Worm (Caenorhabditis elegans) whole organism, early embryonic: Measurements from ENCODE around the gene Y43B11AR.3.

Source experiments
- B0310.2 ChIP-seq: sonication (generic microtip); optimal IDR thresholded peaks from 2 replicates; lab custom pipeline; 2016; ENCODE audit warnings: mild to moderate bottlenecking, missing genetic modification characterization, missing compliant biosample characterization
- F13C5.2 ChIP-seq: sonication (generic microtip); optimal IDR thresholded peaks from 2 replicates; lab custom pipeline; 2017; ENCODE audit warnings: mild to moderate bottlenecking, missing genetic modification characterization, inconsistent platforms, missing compliant biosample characterization
- aly-1 ChIP-seq: sonication (generic microtip); optimal IDR thresholded peaks from 2 replicates; lab custom pipeline; 2016; ENCODE audit warnings: missing genetic modification characterization, missing compliant biosample characterization
- ama-1 ChIP-seq: fragments of 150-350 bp; optimal IDR thresholded peaks from 2 replicates; lab custom pipeline; 2014
- ceh-13 ChIP-seq: fragments of 200-800 bp; sonication (Bioruptor generic); optimal IDR thresholded peaks from 2 replicates; lab custom pipeline; 2018; ENCODE audit warnings: mild to moderate bottlenecking, missing genetic modification characterization, missing compliant biosample characterization
- ceh-36 ChIP-seq: sonication (generic microtip); optimal IDR thresholded peaks from 2 replicates; lab custom pipeline; 2016; ENCODE audit warnings: missing genetic modification characterization, inconsistent platforms, missing compliant biosample characterization
- ets-7 ChIP-seq: sonication (generic microtip); optimal IDR thresholded peaks from 2 replicates; lab custom pipeline; 2016; ENCODE audit warnings: missing genotype, missing genetic modification characterization, missing compliant biosample characterization
- flt-1 ChIP-seq: fragments of 200-800 bp; sonication (Bioruptor generic); IDR thresholded peaks from 2 replicates; pipeline ENCODE4 v1.3.6; 2022; ENCODE audit warnings: missing genetic modification characterization, missing compliant biosample characterization
- hmbx-1 ChIP-seq: sonication (generic microtip); optimal IDR thresholded peaks from 2 replicates; lab custom pipeline; 2016; ENCODE audit warnings: mild to moderate bottlenecking, missing genetic modification characterization, missing compliant biosample characterization
- hmg-4 ChIP-seq: fragments of 200-800 bp; sonication (Bioruptor generic); optimal IDR thresholded peaks from 2 replicates; lab custom pipeline; 2018; ENCODE audit warnings: mild to moderate bottlenecking, missing genetic modification characterization, missing compliant biosample characterization
- hnd-1 ChIP-seq: sonication (generic microtip); optimal IDR thresholded peaks from 2 replicates; lab custom pipeline; 2016; ENCODE audit warnings: missing genetic modification characterization, missing compliant biosample characterization
- pes-1 ChIP-seq: fragments of 200-800 bp; sonication (Bioruptor generic); IDR thresholded peaks from 2 replicates; pipeline ENCODE4 v1.3.6; 2022; ENCODE audit warnings: missing genetic modification reagents, missing genetic modification characterization, missing compliant biosample characterization
- scrt-1 ChIP-seq: fragments of 200-800 bp; sonication (Bioruptor generic); IDR thresholded peaks from 2 replicates; pipeline ENCODE4 v1.3.6; 2022; ENCODE audit warnings: missing genetic modification characterization, missing compliant biosample characterization
- sea-1 ChIP-seq: fragments of 200-800 bp; sonication (Bioruptor generic); conservative IDR thresholded peaks from 2 replicates; pipeline ENCODE4 v1.3.6; 2022; ENCODE audit warnings: missing genetic modification characterization, missing compliant biosample characterization
- tbx-11 ChIP-seq: fragments of 200-800 bp; sonication (Bioruptor generic); IDR thresholded peaks from 2 replicates; pipeline ENCODE4 v1.3.6; 2022; ENCODE audit warnings: missing genetic modification characterization, missing compliant biosample characterization
- tbx-37 ChIP-seq: fragments of 200-800 bp; sonication (Bioruptor generic); conservative IDR thresholded peaks from 2 replicates; pipeline ENCODE4 v1.3.6; 2022; ENCODE audit warnings: missing genetic modification reagents, missing genetic modification characterization, missing compliant biosample characterization
- tra-4 ChIP-seq: sonication (generic microtip); optimal IDR thresholded peaks from 2 replicates; lab custom pipeline; 2017; ENCODE audit warnings: missing genetic modification characterization, missing compliant biosample characterization

The Y43B11AR.3 gene

DNA sequence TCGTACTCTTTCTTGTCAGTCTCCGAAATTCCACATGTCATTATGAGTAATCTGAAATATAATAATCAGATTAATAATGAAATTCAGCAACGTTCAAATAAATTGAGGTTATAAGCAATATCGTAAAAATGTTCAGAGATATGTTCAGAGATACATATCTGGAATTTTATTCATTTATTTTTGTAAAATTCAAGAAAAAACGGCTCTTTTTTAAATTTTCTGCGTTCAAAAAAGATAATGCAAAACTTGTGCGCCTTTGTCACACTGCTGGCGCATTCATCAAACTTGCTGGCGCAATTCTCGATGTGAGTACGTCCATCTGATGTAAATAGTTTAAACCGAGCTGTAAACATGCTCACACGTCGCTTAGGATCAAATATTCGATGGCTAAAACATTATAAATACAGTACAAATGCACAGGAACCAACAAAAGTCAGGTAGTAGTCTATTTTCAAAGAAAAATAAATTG, 19.7 kb upstream of the Y43B11AR.3 start, which contains the start of the genes rde-8 and ZC477.3:
TSS of gene rde-8 (minus strand) at position 51 of the 469 bp plus-strand sequence.
TSS of gene ZC477.3 (plus strand) at position 282 of the 469 bp plus-strand sequence.
- TF ChIP-seq tbx-37 (GFP tag; lab: Robert Waterston, UW) = no peak
- TF ChIP-seq ets-7 (tag; lab: Kevin White, UChicago) = no peak
- TF ChIP-seq scrt-1 (GFP tag; lab: Robert Waterston, UW) = no peak
- TF ChIP-seq pes-1 (GFP tag; lab: Robert Waterston, UW) = no peak

DNA sequence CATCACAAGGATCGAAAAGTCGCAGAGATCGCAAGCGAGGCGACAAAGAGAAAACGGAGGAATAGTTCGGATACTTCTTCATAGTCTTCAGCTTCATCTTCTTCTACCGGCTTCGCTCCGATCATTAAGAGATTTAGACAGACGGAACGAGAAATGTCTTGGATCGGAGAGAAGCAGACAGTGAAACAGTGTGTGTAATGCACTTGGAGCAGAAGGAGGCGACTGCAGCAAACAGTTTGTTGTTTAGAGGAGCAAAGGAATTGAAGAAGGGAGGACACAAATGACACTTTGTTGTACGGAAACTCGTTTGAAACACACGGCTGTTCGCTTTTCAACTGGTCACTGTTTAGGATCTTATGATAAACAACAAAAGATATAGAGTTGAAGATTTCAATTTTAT, 15.9 kb upstream of the Y43B11AR.3 start:
- TF ChIP-seq hmg-4 (GFP tag; lab: Kevin White, UChicago) (no peak), hnd-1 (tag; lab: Kevin White, UChicago) (no peak), B0310.2 (tag; lab: Kevin White, UChicago) (no peak), scrt-1 (GFP tag; lab: Robert Waterston, UW) (no peak)

DNA sequence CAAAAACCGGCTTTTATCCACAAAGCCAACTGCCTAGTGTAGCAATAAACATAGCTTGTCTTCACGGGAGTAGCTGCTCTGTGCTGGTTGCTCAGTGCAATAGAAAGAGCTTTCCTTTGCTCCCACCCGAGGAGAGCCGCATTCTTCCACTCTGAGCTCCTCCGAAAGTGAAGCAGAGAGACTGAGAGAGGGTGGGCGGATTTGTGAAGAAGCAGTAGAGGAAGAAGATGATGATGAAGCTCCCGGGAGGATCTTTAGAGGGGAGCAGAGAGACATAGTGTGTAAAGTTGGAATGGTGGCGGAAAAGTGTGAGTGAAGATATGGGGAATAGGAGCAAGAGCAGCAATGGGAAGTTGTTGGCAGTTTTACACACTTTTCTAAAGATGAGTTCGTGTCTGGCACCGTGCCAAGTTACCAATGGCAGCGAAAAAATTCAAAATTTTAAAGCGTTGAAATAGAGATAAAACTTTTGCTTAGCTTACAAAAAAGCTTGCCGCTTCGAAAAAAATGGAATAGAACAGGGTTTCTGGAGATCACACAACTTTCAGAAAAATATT, 15.1 kb upstream of the Y43B11AR.3 start, which contains the start of gene ZC477.4:
TSS of gene ZC477.4 (minus strand) at position 276 of the 557 bp plus-strand sequence.
- TF ChIP-seq ceh-13 (GFP tag; lab: Kevin White, UChicago) (no peak), hmg-4 (GFP tag; lab: Kevin White, UChicago) (peak; percentile 21)

DNA sequence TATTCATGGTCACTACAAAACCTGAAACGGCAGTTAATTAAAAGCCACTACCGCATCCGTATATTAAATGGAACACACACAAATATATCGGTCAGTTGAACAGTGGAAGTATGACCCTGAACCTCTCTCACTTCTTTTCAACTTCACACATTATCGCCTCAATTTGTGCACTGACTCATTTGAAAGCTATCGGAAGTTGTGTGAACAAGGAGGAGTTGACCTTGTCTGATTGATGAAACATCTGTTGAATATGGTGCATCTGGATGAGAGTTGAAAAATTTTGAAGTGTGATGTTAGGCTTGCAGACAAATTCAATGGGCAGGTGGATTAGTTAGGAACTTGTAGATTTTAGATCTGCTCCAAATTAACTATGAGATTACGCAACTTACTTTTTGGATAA, 13.9 kb upstream of the Y43B11AR.3 start:
- TF ChIP-seq tbx-37 (GFP tag; lab: Robert Waterston, UW) (no peak), sea-1 (no peak), F13C5.2 (no peak), tbx-11 (GFP tag; lab: Robert Waterston, UW) (no peak), ama-1 (no peak), tra-4 (tag; lab: Kevin White, UChicago) (no peak), ceh-36 (no peak), hmbx-1 (tag; lab: Kevin White, UChicago) (no peak), ets-7 (tag; lab: Kevin White, UChicago) (no peak), pes-1 (GFP tag; lab: Robert Waterston, UW) (no peak), hnd-1 (tag; lab: Kevin White, UChicago) (no peak), aly-1 (no peak), ceh-13 (GFP tag; lab: Kevin White, UChicago) (no peak), B0310.2 (tag; lab: Kevin White, UChicago) (no peak), scrt-1 (GFP tag; lab: Robert Waterston, UW) (no peak), hmg-4 (GFP tag; lab: Kevin White, UChicago) (no peak), flt-1 (GFP tag; lab: Robert Waterston, UW) (no peak)

DNA sequence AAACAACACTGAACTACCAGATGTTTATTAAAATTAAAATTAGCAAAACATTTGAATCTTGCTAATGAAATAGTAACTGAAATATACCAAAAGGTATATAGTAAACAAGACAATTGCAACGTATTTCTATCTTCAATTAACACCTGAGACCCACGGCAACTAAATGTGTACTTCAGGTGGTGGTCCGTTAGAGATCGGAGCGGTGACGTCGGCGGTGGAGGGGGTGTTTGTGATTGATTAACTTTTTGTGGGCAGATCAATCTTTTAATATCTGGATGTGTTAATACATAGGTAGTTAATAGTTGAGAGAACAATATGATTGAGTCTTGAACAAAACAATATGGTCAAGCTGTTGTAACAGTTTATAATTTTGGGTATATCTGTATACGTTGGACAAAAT, 12.6 kb upstream of the Y43B11AR.3 start:
- TF ChIP-seq pes-1 (GFP tag; lab: Robert Waterston, UW) = no peak
- no peak for TF ChIP-seq F13C5.2
- TF ChIP-seq tbx-37 (GFP tag; lab: Robert Waterston, UW) = no peak
- TF ChIP-seq ceh-13 (GFP tag; lab: Kevin White, UChicago) = no peak
- TF ChIP-seq tra-4 (tag; lab: Kevin White, UChicago) = no peak
- no peak for TF ChIP-seq tbx-11 (GFP tag; lab: Robert Waterston, UW)
- TF ChIP-seq hmbx-1 (tag; lab: Kevin White, UChicago) = no peak
- TF ChIP-seq ama-1 = no peak
- TF ChIP-seq sea-1 = no peak
- TF ChIP-seq hmg-4 (GFP tag; lab: Kevin White, UChicago) = no peak
- no peak for TF ChIP-seq ceh-36
- TF ChIP-seq B0310.2 (tag; lab: Kevin White, UChicago) = no peak
- TF ChIP-seq scrt-1 (GFP tag; lab: Robert Waterston, UW) = no peak

DNA sequence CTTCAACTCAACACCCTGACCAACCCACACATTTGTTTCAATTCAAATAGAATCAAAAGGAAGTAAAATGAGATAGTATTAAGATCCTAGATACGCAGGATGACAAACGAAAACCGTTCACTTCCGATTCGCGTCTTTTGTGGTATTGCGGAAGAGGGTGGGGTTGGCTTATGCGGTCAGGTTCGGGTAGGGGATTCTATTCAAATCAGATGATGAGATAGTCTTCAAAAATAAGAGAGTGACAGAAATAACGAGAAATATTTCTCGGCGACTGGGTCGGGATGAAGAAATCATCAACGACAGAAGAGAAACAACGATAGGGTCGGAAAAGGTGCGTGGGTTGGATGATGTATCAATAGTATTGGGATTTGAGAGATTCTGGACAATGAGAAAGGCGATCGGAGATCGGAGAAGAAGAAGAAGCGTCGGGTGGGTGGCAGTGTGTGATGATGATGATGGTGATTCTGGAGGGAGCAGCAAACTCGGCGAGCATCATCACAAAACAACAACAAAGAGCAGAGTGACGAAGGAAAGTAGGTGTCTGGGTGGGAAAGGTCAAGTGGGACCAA, 12.0 kb upstream of the Y43B11AR.3 start:
- TF ChIP-seq F13C5.2 (no peak), ets-7 (tag; lab: Kevin White, UChicago) (no peak), hnd-1 (tag; lab: Kevin White, UChicago) (no peak), hmbx-1 (tag; lab: Kevin White, UChicago) (no peak), aly-1 (no peak), B0310.2 (tag; lab: Kevin White, UChicago) (no peak), tbx-37 (GFP tag; lab: Robert Waterston, UW) (no peak), tbx-11 (GFP tag; lab: Robert Waterston, UW) (no peak), pes-1 (GFP tag; lab: Robert Waterston, UW) (no peak), sea-1 (no peak), ceh-13 (GFP tag; lab: Kevin White, UChicago) (no peak)

DNA sequence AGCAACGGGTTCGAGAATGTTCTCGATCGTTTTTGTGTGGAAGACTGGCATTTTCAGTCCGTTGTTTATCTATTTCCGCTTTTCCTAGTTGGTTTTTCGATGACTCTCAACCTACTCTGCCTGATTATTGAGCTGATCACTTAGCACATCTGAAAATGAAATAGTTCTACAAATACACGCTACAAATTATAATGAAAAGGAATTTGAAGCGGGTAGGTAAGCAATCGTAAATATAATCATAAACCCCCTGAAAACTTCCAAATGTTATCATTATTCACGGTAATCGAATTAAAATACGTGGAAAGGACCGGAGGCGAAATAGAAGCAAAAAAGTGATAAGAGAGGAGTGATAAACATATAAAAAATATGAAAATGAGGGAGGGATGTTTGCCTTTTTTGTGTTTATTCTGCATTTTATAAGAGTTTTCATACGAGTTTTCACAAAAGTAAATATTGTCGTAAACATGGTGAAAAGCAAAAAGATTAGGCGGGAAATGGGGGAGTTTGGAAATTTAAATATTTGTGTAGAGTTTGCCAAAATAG, 10.8 kb upstream of the Y43B11AR.3 start, which contains the start of gene deb-1:
TSS of gene deb-1 (minus strand) at position 51 of the 543 bp plus-strand sequence.
- TF ChIP-seq hmg-4 (GFP tag; lab: Kevin White, UChicago) (no peak), scrt-1 (GFP tag; lab: Robert Waterston, UW) (no peak), ceh-13 (GFP tag; lab: Kevin White, UChicago) (no peak), sea-1 (no peak), hnd-1 (tag; lab: Kevin White, UChicago) (no peak), tbx-37 (GFP tag; lab: Robert Waterston, UW) (no peak), F13C5.2 (no peak), pes-1 (GFP tag; lab: Robert Waterston, UW) (no peak), B0310.2 (tag; lab: Kevin White, UChicago) (no peak), ama-1 (no peak), tbx-11 (GFP tag; lab: Robert Waterston, UW) (no peak), flt-1 (GFP tag; lab: Robert Waterston, UW) (no peak), ceh-36 (no peak), ets-7 (tag; lab: Kevin White, UChicago) (no peak), hmbx-1 (tag; lab: Kevin White, UChicago) (no peak), tra-4 (tag; lab: Kevin White, UChicago) (no peak), aly-1 (no peak)
